Worm (Caenorhabditis elegans) whole organism, L2 larva: Measurements from ENCODE around the gene hxk-3.

Experiments used
- aly-2 ChIP-seq: fragments of 150-350 bp; optimal IDR thresholded peaks from 2 replicates; lab custom pipeline; 2014; ENCODE audit warnings: missing biosample characterization, missing genetic modification characterization
- ama-1 ChIP-seq: fragments of 150-350 bp; optimal IDR thresholded peaks from 2 replicates; lab custom pipeline; 2018; ENCODE audit warnings: inconsistent platforms
- elt-1 ChIP-seq: fragments of 150-350 bp; optimal IDR thresholded peaks from 2 replicates; lab custom pipeline; 2014; ENCODE audit warnings: missing biosample characterization, missing genetic modification characterization
- fos-1 ChIP-seq: fragments of 150-350 bp; optimal IDR thresholded peaks from 2 replicates; lab custom pipeline; 2014; ENCODE audit warnings: missing biosample characterization, missing genetic modification characterization
- unc-62 ChIP-seq: fragments of 150-350 bp; optimal IDR thresholded peaks from 2 replicates; lab custom pipeline; 2014; ENCODE audit warnings: missing biosample characterization, missing genetic modification reagents, missing genetic modification characterization
- zag-1 ChIP-seq: fragments of 150-350 bp; optimal IDR thresholded peaks from 2 replicates; lab custom pipeline; 2014; ENCODE audit warnings: missing biosample characterization, missing genetic modification characterization

ce11 chrIV:1460686-1461085 is 36.7 kb upstream of the hxk-3 start, which contains the start of gene col-106:
- no peak for TF ChIP-seq zag-1 (tag; lab: Kevin White, UChicago)
- TF ChIP-seq unc-62: no peak
- TF ChIP-seq elt-1: no peak
- no peak for TF ChIP-seq ama-1 (lab: Kevin White, UChicago)
- no peak for TF ChIP-seq fos-1 (tag; lab: Kevin White, UChicago)
- TF ChIP-seq aly-2 (tag; lab: Kevin White, UChicago): no peak
